Worm (Caenorhabditis elegans): ENCODE measurements around the gene dnj-8.

dnj-8 gene

ce11 chrII:6565077-6565476 lies 32.8 kb downstream of the dnj-8 start, which contains the start of gene mpz-3 (continued):
- peak; percentile 27 for TF ChIP-seq snpc-4 (GFP tag; optimal IDR thresholded peaks at IDR 0.05)
- TF ChIP-seq snpc-4 (tag; optimal IDR thresholded peaks at IDR 0.05): no peak
- TF ChIP-seq sptf-2 (GFP tag; optimal IDR thresholded peaks at IDR 0.05): no peak
- peak; percentile 35 for TF ChIP-seq madf-10 (tag; optimal IDR thresholded peaks at IDR 0.05)
- TF ChIP-seq nfyb-1 (GFP tag; IDR thresholded peaks at IDR 0.05): no peak
- peak; percentile 17 for TF ChIP-seq ZK185.1 (tag; optimal IDR thresholded peaks at IDR 0.05; ENCODE audit: poor library complexity, severe bottlenecking)
- TF ChIP-seq ztf-3 (GFP tag; optimal IDR thresholded peaks at IDR 0.05): no peak
- no peak for TF ChIP-seq hmg-20 (GFP tag; IDR thresholded peaks at IDR 0.05)
- no peak for TF ChIP-seq lin-54 (GFP tag; optimal IDR thresholded peaks at IDR 0.05)
- TF ChIP-seq let-607 (tag; optimal IDR thresholded peaks at IDR 0.05): no peak
- peak; percentile 1 for TF ChIP-seq efl-1 (GFP tag; optimal IDR thresholded peaks at IDR 0.05)
- peak; percentile 33 for TF ChIP-seq snpc-1.3 (tag; optimal IDR thresholded peaks at IDR 0.05; ENCODE audit: insufficient read depth)
- TF ChIP-seq Y95B8A.8 (GFP tag; IDR thresholded peaks at IDR 0.05): no peak
- no peak for TF ChIP-seq tbx-9 (tag; optimal IDR thresholded peaks at IDR 0.05; ENCODE audit: borderline replicate concordance)
- TF ChIP-seq ceh-91 (GFP tag; IDR thresholded peaks at IDR 0.05): peak; percentile 21; the same call in 1 of the 2 replicates
- no peak for TF ChIP-seq nhr-27 (tag; optimal IDR thresholded peaks at IDR 0.05)
- TF ChIP-seq B0336.3 (GFP tag; IDR thresholded peaks at IDR 0.05): no peak
- no peak for TF ChIP-seq C06A6.2 (GFP tag; conservative IDR thresholded peaks at IDR 0.05)
- no peak for TF ChIP-seq bed-1 (GFP tag; IDR thresholded peaks at IDR 0.05)
- TF ChIP-seq F57C9.4 (tag; optimal IDR thresholded peaks at IDR 0.05): no peak
- no peak for TF ChIP-seq F57A8.1 (GFP tag; optimal IDR thresholded peaks at IDR 0.05)
- TF ChIP-seq K11D2.4 (GFP tag; IDR thresholded peaks at IDR 0.05): no peak
- TF ChIP-seq mxl-1 (tag; optimal IDR thresholded peaks at IDR 0.05): no peak
- TF ChIP-seq tbp1 (GFP tag; optimal IDR thresholded peaks at IDR 0.05): peak; percentile 96
- no peak for TF ChIP-seq ztf-6 (GFP tag; IDR thresholded peaks at IDR 0.05)
- no peak for TF ChIP-seq ztf-25 (GFP tag; IDR thresholded peaks at IDR 0.05)
- peak; percentile 96 for TF ChIP-seq him-1 (tag; optimal IDR thresholded peaks at IDR 0.05)
- TF ChIP-seq nhr-179 (tag; optimal IDR thresholded peaks at IDR 0.05): no peak
- TF ChIP-seq rec-8 (tag; optimal IDR thresholded peaks at IDR 0.05): peak in 1 of 2 experiments; percentile 63
- no peak for TF ChIP-seq akir-1 (GFP tag; optimal IDR thresholded peaks at IDR 0.05)
- no peak for TF ChIP-seq snpc-1.1 (tag; optimal IDR thresholded peaks at IDR 0.05; ENCODE audit: insufficient read depth)
- no peak for TF ChIP-seq ztf-28 (GFP tag; IDR thresholded peaks at IDR 0.05)
- TF ChIP-seq mcd-1 (GFP tag; IDR thresholded peaks at IDR 0.05): no peak
- TF ChIP-seq ztf-18 (tag; optimal IDR thresholded peaks at IDR 0.05): peak; percentile 58
- TF ChIP-seq nhr-120 (GFP tag; IDR thresholded peaks at IDR 0.05): no peak
- peak; percentile 41; the same call in 1 of the 2 replicates for TF ChIP-seq Y79H2A.3 (GFP tag; conservative IDR thresholded peaks at IDR 0.05)
- TF ChIP-seq Y56A3A.18 (GFP tag; IDR thresholded peaks at IDR 0.05): no peak
- TF ChIP-seq hlh-12 (tag; optimal IDR thresholded peaks at IDR 0.05): no peak
- no peak for TF ChIP-seq dpl-1 (GFP tag; optimal IDR thresholded peaks at IDR 0.05)
- peak; percentile 66 for TF ChIP-seq F49E8.2 (tag; optimal IDR thresholded peaks at IDR 0.05; ENCODE audit: insufficient read depth)
- TF ChIP-seq K12H6.12 (tag; optimal IDR thresholded peaks at IDR 0.05): no peak
- TF ChIP-seq unc-130 (GFP tag; optimal IDR thresholded peaks at IDR 0.05): no peak
- TF ChIP-seq ccch-3 (GFP tag; optimal IDR thresholded peaks at IDR 0.05): no peak
- no peak; the same call in 1 of the 2 replicates for TF ChIP-seq rcor-1 (GFP tag; IDR thresholded peaks at IDR 0.05)
- no peak; the same call in 1 of the 2 replicates for TF ChIP-seq let-526 (GFP tag; IDR thresholded peaks at IDR 0.05)
- no peak; the same call in 1 of the 2 replicates for TF ChIP-seq F33H1.4 (GFP tag; IDR thresholded peaks at IDR 0.05)
- TF ChIP-seq lin-26 (GFP tag; IDR thresholded peaks at IDR 0.05): peak; percentile 85
- TF ChIP-seq ama-1 (optimal IDR thresholded peaks at IDR 0.05): no peak
- peak in 1 of 2 experiments; percentile 8 for TF ChIP-seq ama-1 (GFP tag; optimal IDR thresholded peaks at IDR 0.05)

Data from whole organism, young adult.